Worm (Caenorhabditis elegans): ENCODE data around the gene kin-15.

kin-15 gene

DNA sequence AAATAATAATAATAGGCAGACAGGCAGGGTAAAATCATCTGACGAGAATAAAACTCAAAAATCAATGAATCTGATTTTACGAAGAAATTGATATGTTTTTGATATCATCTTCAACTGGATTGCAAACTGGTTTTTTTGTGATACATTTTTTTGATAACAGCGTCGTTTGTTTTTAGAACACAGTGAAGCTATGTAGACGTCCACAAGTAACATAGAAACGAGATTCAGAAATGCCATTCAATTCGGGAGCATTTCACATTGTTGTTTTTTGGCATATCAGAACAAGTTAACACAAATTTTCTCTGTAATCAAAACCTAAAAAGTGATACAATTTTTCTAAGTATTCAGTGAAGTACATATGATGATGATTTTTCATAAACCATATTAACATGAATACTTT, 4.7 kb upstream of the kin-15 start, which contains the start of gene chil-13:
TSS of gene chil-13 (minus strand) at position 101 of the 400 bp plus-strand sequence.
- TF ChIP-seq ref-1 (GFP tag; conservative IDR thresholded peaks at IDR 0.05) (no peak), tab-1 (GFP tag; IDR thresholded peaks at IDR 0.05) (no peak), klf-2 (GFP tag; conservative IDR thresholded peaks at IDR 0.05) (no peak), cog-1 (tag; optimal IDR thresholded peaks at IDR 0.05) (no peak), med-1 (GFP tag; optimal IDR thresholded peaks at IDR 0.05; ENCODE audit: insufficient read depth) (no peak), flt-1 (GFP tag; IDR thresholded peaks at IDR 0.05) (no peak), ztf-29 (GFP tag; IDR thresholded peaks at IDR 0.05) (no peak), T22C8.4 (GFP tag; IDR thresholded peaks at IDR 0.05) (no peak), ztf-23 (GFP tag; IDR thresholded peaks at IDR 0.05) (no peak)

DNA sequence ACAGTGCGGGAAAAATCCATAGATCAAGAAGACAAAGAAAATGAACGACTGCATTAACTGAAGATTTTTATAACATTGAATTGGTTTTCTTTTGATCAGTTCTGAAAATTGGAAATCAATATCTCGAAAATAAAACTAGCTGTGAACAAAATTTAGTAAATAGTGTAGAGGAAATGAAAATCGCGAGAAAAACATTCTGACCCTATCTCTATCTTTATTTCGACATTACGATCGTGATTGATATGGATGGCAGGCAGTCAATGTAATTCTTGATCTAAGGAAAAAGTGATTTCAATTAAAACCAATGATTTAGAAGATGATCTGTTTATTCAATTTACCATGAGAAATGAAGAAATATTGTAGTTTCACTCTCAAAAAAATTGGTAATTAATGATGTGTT, 2.5 kb upstream of the kin-15 start, which contains the start of gene kin-16:
TSS of gene kin-16 (minus strand) at position 101 of the 400 bp plus-strand sequence.
- TF ChIP-seq med-1 (GFP tag; optimal IDR thresholded peaks at IDR 0.05; ENCODE audit: insufficient read depth) (no peak), ztf-29 (GFP tag; IDR thresholded peaks at IDR 0.05) (no peak), cog-1 (tag; optimal IDR thresholded peaks at IDR 0.05) (no peak), klf-2 (GFP tag; conservative IDR thresholded peaks at IDR 0.05) (no peak), T22C8.4 (GFP tag; IDR thresholded peaks at IDR 0.05) (no peak), tab-1 (GFP tag; IDR thresholded peaks at IDR 0.05) (no peak)

- TF ChIP-seq ref-1 (GFP tag; conservative IDR thresholded peaks at IDR 0.05), result no peak
- no peak for TF ChIP-seq T22C8.4 (GFP tag; IDR thresholded peaks at IDR 0.05)
- no peak for TF ChIP-seq ztf-29 (GFP tag; IDR thresholded peaks at IDR 0.05)
- no peak for TF ChIP-seq tab-1 (GFP tag; IDR thresholded peaks at IDR 0.05)
- TF ChIP-seq med-1 (GFP tag; optimal IDR thresholded peaks at IDR 0.05; ENCODE audit: insufficient read depth), result no peak
- no peak for TF ChIP-seq cog-1 (tag; optimal IDR thresholded peaks at IDR 0.05)
- no peak for TF ChIP-seq ztf-23 (GFP tag; IDR thresholded peaks at IDR 0.05)
- TF ChIP-seq klf-2 (GFP tag; conservative IDR thresholded peaks at IDR 0.05), result no peak
- TF ChIP-seq flt-1 (GFP tag; IDR thresholded peaks at IDR 0.05), result no peak
Measured at ce11 chrII:9431119-9431518, 2.4 kb downstream of the kin-15 start.

ce11 chrII:9427644-9428043, 5.9 kb downstream of the kin-15 start, which contains the start of gene M176.5:
Gene M176.5, minus strand, starts transcription at chrII:9427744.
- TF ChIP-seq tab-1 (GFP tag; IDR thresholded peaks at IDR 0.05), result no peak
- TF ChIP-seq flt-1 (GFP tag; IDR thresholded peaks at IDR 0.05), result no peak
- TF ChIP-seq ztf-23 (GFP tag; IDR thresholded peaks at IDR 0.05), result no peak
- no peak for TF ChIP-seq cog-1 (tag; optimal IDR thresholded peaks at IDR 0.05)
- TF ChIP-seq ref-1 (GFP tag; conservative IDR thresholded peaks at IDR 0.05), result no peak
- TF ChIP-seq klf-2 (GFP tag; conservative IDR thresholded peaks at IDR 0.05), result no peak
- no peak for TF ChIP-seq T22C8.4 (GFP tag; IDR thresholded peaks at IDR 0.05)
- TF ChIP-seq ztf-29 (GFP tag; IDR thresholded peaks at IDR 0.05), result no peak
- no peak for TF ChIP-seq med-1 (GFP tag; optimal IDR thresholded peaks at IDR 0.05; ENCODE audit: insufficient read depth)

- no peak for TF ChIP-seq klf-2 (GFP tag; conservative IDR thresholded peaks at IDR 0.05)
- no peak for TF ChIP-seq T22C8.4 (GFP tag; IDR thresholded peaks at IDR 0.05)
- TF ChIP-seq cog-1 (tag; optimal IDR thresholded peaks at IDR 0.05), result no peak
- no peak for TF ChIP-seq ztf-23 (GFP tag; IDR thresholded peaks at IDR 0.05)
- no peak for TF ChIP-seq tab-1 (GFP tag; IDR thresholded peaks at IDR 0.05)
- TF ChIP-seq ztf-29 (GFP tag; IDR thresholded peaks at IDR 0.05), result no peak
- TF ChIP-seq ref-1 (GFP tag; conservative IDR thresholded peaks at IDR 0.05), result no peak
- no peak for TF ChIP-seq flt-1 (GFP tag; IDR thresholded peaks at IDR 0.05)
- no peak for TF ChIP-seq med-1 (GFP tag; optimal IDR thresholded peaks at IDR 0.05; ENCODE audit: insufficient read depth)
Measured at ce11 chrII:9426076-9426475, 7.4 kb downstream of the kin-15 start, which contains the start of gene M176.10. Gene M176.10, minus strand, starts transcription at chrII:9426176.

- no peak for TF ChIP-seq tab-1 (GFP tag; IDR thresholded peaks at IDR 0.05)
- no peak for TF ChIP-seq T22C8.4 (GFP tag; IDR thresholded peaks at IDR 0.05)
- no peak for TF ChIP-seq ztf-29 (GFP tag; IDR thresholded peaks at IDR 0.05)
- no peak for TF ChIP-seq flt-1 (GFP tag; IDR thresholded peaks at IDR 0.05)
- TF ChIP-seq med-1 (GFP tag; optimal IDR thresholded peaks at IDR 0.05; ENCODE audit: insufficient read depth), result no peak
- no peak for TF ChIP-seq klf-2 (GFP tag; conservative IDR thresholded peaks at IDR 0.05)
- no peak for TF ChIP-seq ref-1 (GFP tag; conservative IDR thresholded peaks at IDR 0.05)
Measured at ce11 chrII:9421969-9422368, 11.5 kb downstream of the kin-15 start, which contains the start of gene M176.11. Gene M176.11, plus strand, starts transcription at chrII:9422269.

DNA sequence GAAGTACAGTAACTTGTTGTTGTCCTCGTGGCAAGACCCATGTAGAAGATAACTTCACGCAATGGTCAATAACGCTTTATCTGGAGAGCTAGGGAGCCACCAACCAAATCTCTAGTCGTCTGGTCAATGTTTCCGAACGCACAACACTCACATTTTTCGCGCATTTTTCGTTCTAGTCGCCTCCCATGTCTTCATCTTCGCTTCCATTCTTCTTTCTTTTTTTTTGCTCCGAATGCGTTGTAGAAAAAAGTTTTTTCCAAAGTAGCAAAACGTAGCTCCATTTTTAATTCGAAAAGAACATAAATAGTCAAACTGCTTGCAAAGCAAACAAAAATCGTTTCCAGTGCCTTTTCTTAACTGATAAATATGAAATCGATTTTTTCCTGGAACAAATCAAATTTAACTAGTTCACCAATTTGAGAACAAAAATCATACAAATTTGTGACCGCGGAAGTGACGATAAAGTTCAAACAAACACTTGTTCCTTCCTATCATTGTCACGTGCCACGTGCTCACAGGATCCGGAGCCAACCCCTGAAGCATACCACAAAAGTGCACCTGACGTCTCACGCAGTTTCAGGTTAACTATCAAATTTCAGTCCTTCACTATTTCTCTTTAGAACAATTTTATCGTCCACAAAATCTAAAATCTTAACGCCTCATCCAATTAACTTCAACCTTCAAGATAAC, 14.5 kb downstream of the kin-15 start:
- TF ChIP-seq T22C8.4 (GFP tag; IDR thresholded peaks at IDR 0.05), result no peak
- TF ChIP-seq med-1 (GFP tag; optimal IDR thresholded peaks at IDR 0.05; ENCODE audit: insufficient read depth), result no peak
- TF ChIP-seq klf-2 (GFP tag; conservative IDR thresholded peaks at IDR 0.05), result no peak
- no peak for TF ChIP-seq ztf-23 (GFP tag; IDR thresholded peaks at IDR 0.05)
- no peak for TF ChIP-seq flt-1 (GFP tag; IDR thresholded peaks at IDR 0.05)
- no peak for TF ChIP-seq ref-1 (GFP tag; conservative IDR thresholded peaks at IDR 0.05)
- no peak for TF ChIP-seq tab-1 (GFP tag; IDR thresholded peaks at IDR 0.05)
- no peak for TF ChIP-seq ztf-29 (GFP tag; IDR thresholded peaks at IDR 0.05)
- TF ChIP-seq cog-1 (tag; optimal IDR thresholded peaks at IDR 0.05), result no peak

- TF ChIP-seq klf-2 (GFP tag; conservative IDR thresholded peaks at IDR 0.05) (no peak), tab-1 (GFP tag; IDR thresholded peaks at IDR 0.05) (no peak), med-1 (GFP tag; optimal IDR thresholded peaks at IDR 0.05; ENCODE audit: insufficient read depth) (no peak), ref-1 (GFP tag; conservative IDR thresholded peaks at IDR 0.05) (no peak), cog-1 (tag; optimal IDR thresholded peaks at IDR 0.05) (no peak)
Measured at ce11 chrII:9418065-9418567, 15.4 kb downstream of the kin-15 start, which contains the start of the genes M176.4 and M176.16. Gene M176.4, plus strand, starts transcription at chrII:9418365. Gene M176.16, plus strand, starts transcription at chrII:9418517.
